Worm (Caenorhabditis elegans): ENCODE data around the gene CD4.1.

ce11 chrV:5621390-5621789 is 15.0 kb downstream of the CD4.1 start, which contains the start of gene M03E7.1:
- TF ChIP-seq dpl-1 (GFP tag; optimal IDR thresholded peaks at IDR 0.05) = no peak
- no peak for TF ChIP-seq ceh-20 (GFP tag; IDR thresholded peaks at IDR 0.05)
- no peak for TF ChIP-seq lim-7 (GFP tag; IDR thresholded peaks at IDR 0.05)
- no peak for TF ChIP-seq mep-1 (tag; optimal IDR thresholded peaks at IDR 0.05)
- no peak for TF ChIP-seq lsy-2 (tag; optimal IDR thresholded peaks at IDR 0.05)
- TF ChIP-seq lin-39 (tag; optimal IDR thresholded peaks at IDR 0.05) = no peak
- TF ChIP-seq nhr-11 (tag; optimal IDR thresholded peaks at IDR 0.05) = no peak
- no peak for TF ChIP-seq attf-4 (tag; optimal IDR thresholded peaks at IDR 0.05)
- TF ChIP-seq snpc-4 (tag; optimal IDR thresholded peaks at IDR 0.05) = no peak
- no peak for TF ChIP-seq ztf-11 (tag; optimal IDR thresholded peaks at IDR 0.05)
- no peak for TF ChIP-seq skn-1 (tag; optimal IDR thresholded peaks at IDR 0.05)
- no peak for TF ChIP-seq nhr-77 (tag; optimal IDR thresholded peaks at IDR 0.05)

All from whole organism, L4 larva.